Fruit fly (Drosophila melanogaster) whole organism, embryonic: ENCODE data around the gene Vm26Ac.

Experiments used
- Antp ChIP-seq: fragments of 200-800 bp; sonication (Bioruptor generic); optimal IDR thresholded peaks from 3 replicates; lab custom pipeline; 2016; ENCODE audit warnings: missing biosample characterization, missing genetic modification characterization
- CG10431 ChIP-seq: fragments of 200-800 bp; sonication (Bioruptor generic); optimal IDR thresholded peaks from 3 replicates; lab custom pipeline; 2018; ENCODE audit warnings: missing biosample characterization, mild to moderate bottlenecking, missing genetic modification characterization
- CG10543 ChIP-seq: fragments of 200-800 bp; sonication (Bioruptor generic); optimal IDR thresholded peaks from 3 replicates; lab custom pipeline; 2017; ENCODE audit warnings: missing biosample characterization, mild to moderate bottlenecking, missing genetic modification characterization, moderate library complexity
- CG11695 ChIP-seq: fragments of 200-800 bp; sonication (Bioruptor generic); IDR thresholded peaks from 3 replicates; pipeline ENCODE4 v1.3.6; 2022; ENCODE audit warnings: missing biosample characterization, missing genetic modification characterization
- CG13296 ChIP-seq: fragments of 200-800 bp; sonication (Bioruptor generic); optimal IDR thresholded peaks from 3 replicates; lab custom pipeline; 2018; ENCODE audit warnings: missing biosample characterization, mild to moderate bottlenecking, missing genetic modification characterization
- CG13775 ChIP-seq: fragments of 200-800 bp; sonication (Bioruptor generic); optimal IDR thresholded peaks from 3 replicates; lab custom pipeline; 2017; ENCODE audit warnings: missing biosample characterization, mild to moderate bottlenecking, missing genetic modification characterization
- CG14860 ChIP-seq: fragments of 200-800 bp; sonication (Bioruptor generic); IDR thresholded peaks from 3 replicates; pipeline ENCODE4 v1.3.6; 2022; ENCODE audit warnings: missing biosample characterization, missing genetic modification characterization; ENCODE audit not compliant: partially characterized antibody
- CG14965 ChIP-seq: fragments of 200-800 bp; sonication (Bioruptor generic); optimal IDR thresholded peaks from 2 replicates; lab custom pipeline; 2016; ENCODE audit warnings: missing biosample characterization, missing genetic modification characterization, borderline replicate concordance
- CG15073 ChIP-seq: fragments of 200-800 bp; sonication (Bioruptor generic); optimal IDR thresholded peaks from 2 replicates; lab custom pipeline; 2016; ENCODE audit warnings: missing biosample characterization, missing genetic modification characterization
- CG15479 ChIP-seq: fragments of 200-800 bp; sonication (Bioruptor generic); optimal IDR thresholded peaks from 3 replicates; lab custom pipeline; 2019; ENCODE audit warnings: missing biosample characterization, mild to moderate bottlenecking, missing genetic modification characterization, moderate library complexity
- CG17912 ChIP-seq: fragments of 200-800 bp; sonication (Bioruptor generic); optimal IDR thresholded peaks from 2 replicates; lab custom pipeline; 2018; ENCODE audit warnings: missing biosample characterization, mild to moderate bottlenecking, missing genetic modification characterization
- CG18599 ChIP-seq: fragments of 200-800 bp; sonication (Bioruptor generic); optimal IDR thresholded peaks from 3 replicates; lab custom pipeline; 2017; ENCODE audit warnings: missing biosample characterization, missing genetic modification characterization, mild to moderate bottlenecking, moderate library complexity, missing genetic modification reagents
- CG30020 ChIP-seq: fragments of 200-800 bp; optimal IDR thresholded peaks from 2 replicates; lab custom pipeline; 2019; ENCODE audit warnings: missing biosample characterization, mild to moderate bottlenecking, missing genetic modification characterization, moderate library complexity
- CG32532 ChIP-seq: fragments of 200-800 bp; sonication (Bioruptor generic); IDR thresholded peaks from 2 replicates; pipeline ENCODE4 v1.3.6; 2022; ENCODE audit warnings: missing biosample characterization, missing genetic modification characterization
- CG3838 ChIP-seq: fragments of 200-800 bp; sonication (Bioruptor generic); optimal IDR thresholded peaks from 3 replicates; lab custom pipeline; 2016; ENCODE audit warnings: missing biosample characterization, missing genetic modification characterization
- CG4730 ChIP-seq: fragments of 200-800 bp; sonication (Bioruptor generic); IDR thresholded peaks from 2 replicates; pipeline ENCODE4 v1.3.6; 2022; ENCODE audit warnings: missing biosample characterization, missing genetic modification characterization
- CG7928 ChIP-seq: fragments of 200-800 bp; sonication (Bioruptor generic); optimal IDR thresholded peaks from 2 replicates; lab custom pipeline; 2017; ENCODE audit warnings: missing biosample characterization, mild to moderate bottlenecking, missing genetic modification characterization
- CG9437 ChIP-seq: fragments of 200-800 bp; sonication (Bioruptor generic); optimal IDR thresholded peaks from 2 replicates; lab custom pipeline; 2018; ENCODE audit warnings: missing biosample characterization, mild to moderate bottlenecking, missing genetic modification characterization
- Camta ChIP-seq: fragments of 200-800 bp; sonication (Bioruptor generic); optimal IDR thresholded peaks from 2 replicates; lab custom pipeline; 2016; ENCODE audit warnings: missing biosample characterization, missing genetic modification characterization
- D ChIP-seq, 2 experiments: fragments of 200-800 bp in 1 of 2; fragments of >200 bp in 1 of 2; sonication (Bioruptor generic) in 1 of 2; optimal IDR thresholded peaks; 2 replicates in 1 of 2; 3 replicates in 1 of 2; lab custom pipeline; 2017; ENCODE audit warnings: mild to moderate bottlenecking in 1 of 2, missing biosample characterization in 1 of 2, missing genetic modification characterization in 1 of 2, missing genetic modification reagents in 1 of 2
- H2.0 ChIP-seq: fragments of 200-800 bp; sonication (Bioruptor generic); IDR thresholded peaks from 2 replicates; pipeline ENCODE4 v1.3.6; 2022; ENCODE audit warnings: missing biosample characterization, missing genetic modification characterization
- Hand ChIP-seq: fragments of 200-800 bp; sonication (Bioruptor generic); optimal IDR thresholded peaks from 2 replicates; lab custom pipeline; 2017; ENCODE audit warnings: mild to moderate bottlenecking, missing biosample characterization, missing genetic modification reagents, missing genetic modification characterization
- Hmr ChIP-seq: fragments of 200-800 bp; sonication (Bioruptor generic); optimal IDR thresholded peaks from 3 replicates; lab custom pipeline; 2017; ENCODE audit warnings: mild to moderate bottlenecking, missing biosample characterization, missing genetic modification reagents, missing genetic modification characterization
- Hr51 ChIP-seq, 2 experiments: fragments of 200-800 bp; sonication (Bioruptor generic); optimal IDR thresholded peaks; 2 replicates in 1 of 2; 3 replicates in 1 of 2; lab custom pipeline; 2016 to 2018; ENCODE audit warnings: missing biosample characterization in 2 of 2, missing genetic modification characterization in 2 of 2, mild to moderate bottlenecking in 1 of 2, moderate library complexity in 1 of 2
- Hr78 ChIP-seq, 2 experiments: fragments of 200-800 bp in 1 of 2; fragments of >200 bp in 1 of 2; sonication (Bioruptor generic) in 1 of 2; optimal IDR thresholded peaks; 2 replicates each; lab custom pipeline; 2017 to 2019; ENCODE audit warnings: missing biosample characterization in 2 of 2, missing genetic modification characterization in 2 of 2, mild to moderate bottlenecking in 1 of 2, moderate library complexity in 1 of 2
- Ssrp ChIP-seq: fragments of 200-800 bp; sonication (Bioruptor generic); optimal IDR thresholded peaks from 2 replicates; lab custom pipeline; 2018; ENCODE audit warnings: missing biosample characterization, mild to moderate bottlenecking, missing genetic modification characterization, moderate library complexity
- Vsx1 ChIP-seq: fragments of 200-800 bp; sonication (Bioruptor generic); optimal IDR thresholded peaks from 2 replicates; lab custom pipeline; 2017; ENCODE audit warnings: missing biosample characterization, mild to moderate bottlenecking, missing genetic modification characterization, missing genetic modification reagents
- aop ChIP-seq: fragments of 200-800 bp; sonication (Bioruptor generic); IDR thresholded peaks from 2 replicates; pipeline ENCODE4 v1.3.6; 2022; ENCODE audit warnings: missing biosample characterization, missing genetic modification characterization
- ap ChIP-seq: fragments of 200-800 bp; sonication (Bioruptor generic); IDR thresholded peaks from 2 replicates; pipeline ENCODE4 v1.3.6; 2022; ENCODE audit warnings: missing biosample characterization, missing genetic modification characterization
- ash1 ChIP-seq: fragments of 200-800 bp; sonication (Bioruptor generic); optimal IDR thresholded peaks from 2 replicates; lab custom pipeline; 2018; ENCODE audit warnings: missing biosample characterization, mild to moderate bottlenecking, missing genetic modification characterization
- ato ChIP-seq: fragments of 200-800 bp; sonication (Bioruptor generic); IDR thresholded peaks from 2 replicates; pipeline ENCODE4 v1.3.6; 2022; ENCODE audit warnings: missing biosample characterization, missing genetic modification characterization; ENCODE audit not compliant: partially characterized antibody
- br ChIP-seq: fragments of >200 bp; optimal IDR thresholded peaks from 2 replicates; lab custom pipeline; 2017
- cg ChIP-seq: fragments of 200-800 bp; sonication (Bioruptor generic); optimal IDR thresholded peaks from 3 replicates; lab custom pipeline; 2019; ENCODE audit warnings: missing biosample characterization, mild to moderate bottlenecking, missing genetic modification characterization, moderate library complexity
- fd3F ChIP-seq: fragments of 200-800 bp; sonication (Bioruptor generic); optimal IDR thresholded peaks from 2 replicates; lab custom pipeline; 2018; ENCODE audit warnings: missing biosample characterization, mild to moderate bottlenecking, missing genetic modification characterization, moderate library complexity
- gsb ChIP-seq: fragments of 200-800 bp; sonication (Bioruptor generic); IDR thresholded peaks from 2 replicates; pipeline ENCODE4 v1.3.6; 2022; ENCODE audit warnings: missing biosample characterization, missing genetic modification characterization
- jing ChIP-seq: fragments of 200-800 bp; sonication (Bioruptor generic); optimal IDR thresholded peaks from 2 replicates; lab custom pipeline; 2018; ENCODE audit warnings: missing biosample characterization, mild to moderate bottlenecking, missing genetic modification characterization
- kah ChIP-seq: fragments of 200-800 bp; sonication (Bioruptor generic); optimal IDR thresholded peaks from 2 replicates; lab custom pipeline; 2018; ENCODE audit warnings: missing biosample characterization, mild to moderate bottlenecking, missing genetic modification characterization
- mld ChIP-seq: fragments of 200-800 bp; sonication (Bioruptor generic); IDR thresholded peaks from 3 replicates; pipeline ENCODE4 v1.3.6; 2022; ENCODE audit warnings: missing biosample characterization, missing genetic modification characterization; ENCODE audit not compliant: partially characterized antibody
- pho ChIP-seq: fragments of 200-800 bp; sonication (Bioruptor generic); optimal IDR thresholded peaks from 2 replicates; lab custom pipeline; 2016; ENCODE audit warnings: missing biosample characterization, missing genetic modification characterization
- pum ChIP-seq: fragments of 200-800 bp; sonication (Bioruptor generic); optimal IDR thresholded peaks from 2 replicates; lab custom pipeline; 2016; ENCODE audit warnings: missing biosample characterization, missing genetic modification characterization
- pzg ChIP-seq: fragments of 200-800 bp; sonication (Bioruptor generic); optimal IDR thresholded peaks from 3 replicates; lab custom pipeline; 2018; ENCODE audit warnings: missing biosample characterization, mild to moderate bottlenecking, missing genetic modification characterization, moderate library complexity
- run ChIP-seq: fragments of 200-800 bp; sonication (Bioruptor generic); optimal IDR thresholded peaks from 3 replicates; lab custom pipeline; 2018; ENCODE audit warnings: missing biosample characterization, mild to moderate bottlenecking, missing genetic modification characterization
- scrt ChIP-seq: fragments of 200-800 bp; sonication (Bioruptor generic); optimal IDR thresholded peaks from 2 replicates; lab custom pipeline; 2018; ENCODE audit warnings: missing biosample characterization, mild to moderate bottlenecking, missing genetic modification characterization, moderate library complexity
- sr ChIP-seq: fragments of 200-800 bp; sonication (Bioruptor generic); IDR thresholded peaks from 3 replicates; pipeline ENCODE4 v1.3.6; 2022; ENCODE audit warnings: missing biosample characterization, missing genetic modification characterization
- sug ChIP-seq: fragments of 200-800 bp; optimal IDR thresholded peaks from 2 replicates; lab custom pipeline; 2019; ENCODE audit warnings: missing biosample characterization, mild to moderate bottlenecking, missing genetic modification characterization, moderate library complexity
- tll ChIP-seq, 2 experiments: fragments of 200-800 bp in 1 of 2; fragments of >200 bp in 1 of 2; sonication (Bioruptor generic) in 1 of 2; optimal IDR thresholded peaks; 2 replicates each; lab custom pipeline; 2017 to 2019; ENCODE audit warnings: missing biosample characterization in 2 of 2, missing genetic modification characterization in 2 of 2, mild to moderate bottlenecking in 1 of 2, moderate library complexity in 1 of 2

Vm26Ac gene

dm6 chr2L:5956153-5956552 is 2.3 kb downstream of the Vm26Ac start, which contains the start of gene CG13999 (continued):
- TF ChIP-seq Ssrp (tag; lab: Kevin White, UChicago), result no peak
- peak; percentile 2 for TF ChIP-seq pzg
- no peak for TF ChIP-seq Antp

dm6 chr2L:5948775-5949526 is 9.5 kb downstream of the Vm26Ac start, which contains the start of gene CG9044:
CG9044 (plus strand) TSS chr2L:5949450.
- no peak for TF ChIP-seq CG13296 (GFP tag; lab: Kevin White, UChicago)
- peak; percentile 64 for TF ChIP-seq CG30020 (tag; lab: Kevin White, UChicago)
- TF ChIP-seq run (tag; lab: Kevin White, UChicago), result no peak
- TF ChIP-seq pho (GFP tag; lab: Kevin White, UChicago), result peak; percentile 76
- peak; percentile 57 for TF ChIP-seq pum (GFP tag; lab: Kevin White, UChicago)
- no peak for TF ChIP-seq CG15073 (GFP tag; lab: Kevin White, UChicago)
- TF ChIP-seq aop, result no peak
- TF ChIP-seq CG18599 (GFP tag; lab: Kevin White, UChicago), result no peak
- peak in 1 of 2 experiments; percentile 66 for TF ChIP-seq tll (GFP tag; optimal IDR thresholded peaks at IDR 0.05; lab: Kevin White, UChicago)
- TF ChIP-seq kah (GFP tag; lab: Kevin White, UChicago), result no peak
- no peak for TF ChIP-seq jing (GFP tag; lab: Kevin White, UChicago)
- TF ChIP-seq br, result no peak
- TF ChIP-seq cg, result no peak
- no peak for TF ChIP-seq CG7928 (GFP tag; lab: Kevin White, UChicago)
- TF ChIP-seq CG10543 (GFP tag; lab: Kevin White, UChicago), result no peak
- no peak for TF ChIP-seq D (optimal IDR thresholded peaks at IDR 0.05; lab: Kevin White, UChicago)
- TF ChIP-seq D (GFP tag; optimal IDR thresholded peaks at IDR 0.05; lab: Kevin White, UChicago), result peak; percentile 34
- TF ChIP-seq CG14965, result no peak
- no peak; the same call in 1 of the 2 replicates for TF ChIP-seq CG4730 (GFP tag; lab: Robert Waterston, UW)
- peak; percentile 54 for TF ChIP-seq CG9437
- no peak for TF ChIP-seq scrt
- peak; percentile 44 for TF ChIP-seq CG3838 (GFP tag; lab: Kevin White, UChicago)
- no peak for TF ChIP-seq gsb (GFP tag; lab: Robert Waterston, UW)
- peak; percentile 89 for TF ChIP-seq mld (GFP tag; lab: Robert Waterston, UW)
- peak; percentile 89 for TF ChIP-seq CG14860 (GFP tag; lab: Robert Waterston, UW)
- no peak for TF ChIP-seq H2.0
- TF ChIP-seq ap (GFP tag; lab: Robert Waterston, UW), result no peak
- no peak for TF ChIP-seq Hand (GFP tag; lab: Kevin White, UChicago)
- no peak for TF ChIP-seq sug
- peak; percentile 69 for TF ChIP-seq CG13775 (GFP tag; lab: Kevin White, UChicago)
- no peak for TF ChIP-seq Vsx1 (GFP tag; lab: Kevin White, UChicago)
- no peak for TF ChIP-seq ash1 (GFP tag; lab: Kevin White, UChicago)
- peak; percentile 62 for TF ChIP-seq CG32532 (GFP tag; lab: Robert Waterston, UW)
- peak; percentile 46 for TF ChIP-seq fd3F (GFP tag; lab: Kevin White, UChicago)
- peak in 1 of 2 experiments; percentile 66 for TF ChIP-seq Hr51 (GFP tag; optimal IDR thresholded peaks at IDR 0.05; lab: Kevin White, UChicago)
- TF ChIP-seq Camta, result peak; percentile 42
- TF ChIP-seq CG15479 (GFP tag; lab: Kevin White, UChicago), result no peak
- TF ChIP-seq Hmr, result peak; percentile 33
- TF ChIP-seq ato (GFP tag; lab: Robert Waterston, UW), result peak; percentile 81
- TF ChIP-seq Hr78 (GFP tag; optimal IDR thresholded peaks at IDR 0.05; lab: Kevin White, UChicago), result no peak
- no peak for TF ChIP-seq CG11695 (GFP tag; lab: Robert Waterston, UW)
- TF ChIP-seq CG10431 (GFP tag; lab: Kevin White, UChicago), result no peak
- TF ChIP-seq CG17912, result peak; percentile 2
- TF ChIP-seq sr, result no peak
